Fruit fly (Drosophila melanogaster) whole organism, embryonic: ENCODE results near the gene CG14102.

ENCODE experiments used
- Ada2b ChIP-seq: fragments of 200-800 bp; sonication (Bioruptor generic); IDR thresholded peaks from 2 replicates; pipeline ENCODE4 v1.3.6; 2022; ENCODE audit warnings: missing biosample characterization, missing genetic modification characterization
- Atf-2 ChIP-seq: fragments of 200-800 bp; sonication (Bioruptor generic); optimal IDR thresholded peaks from 2 replicates; lab custom pipeline; 2016; ENCODE audit warnings: missing biosample characterization, missing genetic modification characterization
- CG10209 ChIP-seq: fragments of 200-800 bp; sonication (Bioruptor generic); optimal IDR thresholded peaks from 3 replicates; lab custom pipeline; 2017; ENCODE audit warnings: missing biosample characterization, mild to moderate bottlenecking, missing genetic modification characterization, missing genetic modification reagents
- CG10274 ChIP-seq: fragments of 200-800 bp; sonication (Bioruptor generic); optimal IDR thresholded peaks from 3 replicates; lab custom pipeline; 2017; ENCODE audit warnings: missing biosample characterization, mild to moderate bottlenecking, missing genetic modification characterization
- CG10431 ChIP-seq: fragments of 200-800 bp; sonication (Bioruptor generic); optimal IDR thresholded peaks from 3 replicates; lab custom pipeline; 2018; ENCODE audit warnings: missing biosample characterization, mild to moderate bottlenecking, missing genetic modification characterization
- CG10543 ChIP-seq: fragments of 200-800 bp; sonication (Bioruptor generic); optimal IDR thresholded peaks from 3 replicates; lab custom pipeline; 2017; ENCODE audit warnings: missing biosample characterization, mild to moderate bottlenecking, missing genetic modification characterization, moderate library complexity
- CG10959 ChIP-seq: fragments of 200-800 bp; sonication (Bioruptor generic); IDR thresholded peaks from 2 replicates; pipeline ENCODE4 v1.3.6; 2022; ENCODE audit warnings: missing biosample characterization, missing genetic modification characterization
- CG11456 ChIP-seq: fragments of 200-800 bp; sonication (Bioruptor generic); IDR thresholded peaks from 3 replicates; pipeline ENCODE4 v1.3.6; 2022; ENCODE audit warnings: missing biosample characterization, missing genetic modification characterization
- CG12659 ChIP-seq: fragments of 200-800 bp; sonication (Bioruptor generic); optimal IDR thresholded peaks from 3 replicates; lab custom pipeline; 2017; ENCODE audit warnings: mild to moderate bottlenecking, missing biosample characterization, missing genetic modification reagents, missing genetic modification characterization
- CG14710 ChIP-seq: fragments of 200-800 bp; sonication (Bioruptor generic); optimal IDR thresholded peaks from 3 replicates; lab custom pipeline; 2019; ENCODE audit warnings: missing biosample characterization, mild to moderate bottlenecking, missing genetic modification characterization, moderate library complexity
- CG15269 ChIP-seq: fragments of 200-800 bp; sonication (Bioruptor generic); optimal IDR thresholded peaks from 2 replicates; lab custom pipeline; 2018; ENCODE audit warnings: missing biosample characterization, mild to moderate bottlenecking, missing genetic modification characterization, moderate library complexity
- CG1647 ChIP-seq: fragments of 200-800 bp; sonication (Bioruptor generic); optimal IDR thresholded peaks from 3 replicates; lab custom pipeline; 2016; ENCODE audit warnings: missing biosample characterization, missing genetic modification characterization
- CG17385 ChIP-seq: fragments of 200-800 bp; sonication (Bioruptor generic); optimal IDR thresholded peaks from 3 replicates; lab custom pipeline; 2018; ENCODE audit warnings: missing biosample characterization, mild to moderate bottlenecking, missing genetic modification characterization
- CG2129 ChIP-seq: fragments of 200-800 bp; sonication (Bioruptor generic); IDR thresholded peaks from 2 replicates; pipeline ENCODE4 v1.3.6; 2022; ENCODE audit warnings: missing biosample characterization, missing genetic modification characterization; ENCODE audit not compliant: partially characterized antibody
- CG30020 ChIP-seq: fragments of 200-800 bp; optimal IDR thresholded peaks from 2 replicates; lab custom pipeline; 2019; ENCODE audit warnings: missing biosample characterization, mild to moderate bottlenecking, missing genetic modification characterization, moderate library complexity
- CG3838 ChIP-seq: fragments of 200-800 bp; sonication (Bioruptor generic); optimal IDR thresholded peaks from 3 replicates; lab custom pipeline; 2016; ENCODE audit warnings: missing biosample characterization, missing genetic modification characterization
- CG4424 ChIP-seq: fragments of 200-800 bp; sonication (Bioruptor generic); optimal IDR thresholded peaks from 3 replicates; lab custom pipeline; 2016; ENCODE audit warnings: missing biosample characterization, missing genetic modification characterization
- CG6175 ChIP-seq: fragments of 200-800 bp; sonication (Bioruptor generic); IDR thresholded peaks from 3 replicates; pipeline ENCODE4 v1.3.6; 2022; ENCODE audit warnings: missing biosample characterization, missing genetic modification characterization
- CG6683 ChIP-seq: fragments of 200-800 bp; sonication (Bioruptor generic); optimal IDR thresholded peaks from 2 replicates; lab custom pipeline; 2017; ENCODE audit warnings: missing biosample characterization, mild to moderate bottlenecking, missing genetic modification characterization, missing genetic modification reagents
- CG6813 ChIP-seq: fragments of 200-800 bp; sonication (Bioruptor generic); optimal IDR thresholded peaks from 2 replicates; lab custom pipeline; 2017; ENCODE audit warnings: missing biosample characterization, missing genetic modification characterization, mild to moderate bottlenecking, moderate library complexity, missing genetic modification reagents
- CG7357 ChIP-seq: fragments of 200-800 bp; sonication (Bioruptor generic); IDR thresholded peaks from 3 replicates; pipeline ENCODE4 v1.3.6; 2022; ENCODE audit warnings: missing biosample characterization, missing genetic modification characterization
- CG7372 ChIP-seq: fragments of 200-800 bp; sonication (Bioruptor generic); IDR thresholded peaks from 2 replicates; pipeline ENCODE4 v1.3.6; 2022; ENCODE audit warnings: missing biosample characterization, missing genetic modification characterization
- CG7928 ChIP-seq: fragments of 200-800 bp; sonication (Bioruptor generic); optimal IDR thresholded peaks from 2 replicates; lab custom pipeline; 2017; ENCODE audit warnings: missing biosample characterization, mild to moderate bottlenecking, missing genetic modification characterization
- CG8281 ChIP-seq: fragments of 200-800 bp; sonication (Bioruptor generic); optimal IDR thresholded peaks from 2 replicates; lab custom pipeline; 2018; ENCODE audit warnings: missing biosample characterization, mild to moderate bottlenecking, missing genetic modification characterization, moderate library complexity
- CG9876 ChIP-seq: fragments of 200-800 bp; sonication (Bioruptor generic); optimal IDR thresholded peaks from 2 replicates; lab custom pipeline; 2016; ENCODE audit warnings: missing biosample characterization, missing genetic modification characterization
- Chrac-16 ChIP-seq: fragments of 200-800 bp; sonication (Bioruptor generic); optimal IDR thresholded peaks from 3 replicates; lab custom pipeline; 2016; ENCODE audit warnings: missing biosample characterization, missing genetic modification characterization
- E2f2 ChIP-seq: fragments of 200-800 bp; sonication (Bioruptor generic); IDR thresholded peaks from 2 replicates; pipeline ENCODE4 v1.3.6; 2022; ENCODE audit warnings: missing biosample characterization, missing genetic modification characterization
- Ets97D ChIP-seq: fragments of 200-800 bp; sonication (Bioruptor generic); optimal IDR thresholded peaks from 3 replicates; lab custom pipeline; 2016; ENCODE audit warnings: missing biosample characterization, missing genetic modification characterization
- MTF-1 ChIP-seq: fragments of 200-800 bp; sonication (Bioruptor generic); optimal IDR thresholded peaks from 2 replicates; lab custom pipeline; 2018; ENCODE audit warnings: missing biosample characterization, mild to moderate bottlenecking, missing genetic modification characterization, borderline replicate concordance
- Neu2 ChIP-seq: fragments of 200-800 bp; sonication (Bioruptor generic); optimal IDR thresholded peaks from 3 replicates; lab custom pipeline; 2016; ENCODE audit warnings: missing biosample characterization, missing genetic modification characterization, borderline replicate concordance
- Oaz ChIP-seq: fragments of 200-800 bp; sonication (Bioruptor generic); IDR thresholded peaks from 2 replicates; pipeline ENCODE4 v1.3.6; 2022; ENCODE audit warnings: missing biosample characterization, missing genetic modification characterization
- Six4 ChIP-seq: fragments of 200-800 bp; sonication (Bioruptor generic); optimal IDR thresholded peaks from 2 replicates; lab custom pipeline; 2016; ENCODE audit warnings: missing biosample characterization, missing genetic modification characterization
- Spps ChIP-seq: fragments of 200-800 bp; sonication (Bioruptor generic); optimal IDR thresholded peaks from 2 replicates; lab custom pipeline; 2018; ENCODE audit warnings: missing biosample characterization, mild to moderate bottlenecking, missing genetic modification characterization
- Taf1 ChIP-seq: fragments of 200-800 bp; sonication (Bioruptor generic); IDR thresholded peaks from 2 replicates; pipeline ENCODE4 v1.3.6; 2022; ENCODE audit warnings: missing biosample characterization, missing genetic modification characterization
- al ChIP-seq: fragments of 200-800 bp; sonication (Bioruptor generic); IDR thresholded peaks from 2 replicates; pipeline ENCODE4 v1.3.6; 2022; ENCODE audit warnings: missing biosample characterization, missing genetic modification characterization
- dm ChIP-seq: fragments of 200-800 bp; sonication (Bioruptor generic); optimal IDR thresholded peaks from 3 replicates; lab custom pipeline; 2016; ENCODE audit warnings: missing biosample characterization, missing genetic modification characterization
- fru ChIP-seq: fragments of >200 bp; optimal IDR thresholded peaks from 2 replicates; lab custom pipeline; 2017
- fu2 ChIP-seq: fragments of 200-800 bp; sonication (Bioruptor generic); optimal IDR thresholded peaks from 2 replicates; lab custom pipeline; 2016; ENCODE audit warnings: missing biosample characterization, missing genetic modification characterization
- gce ChIP-seq: fragments of 200-800 bp; sonication (Bioruptor generic); IDR thresholded peaks from 3 replicates; pipeline ENCODE4 v1.3.6; 2022; ENCODE audit warnings: missing biosample characterization, missing genetic modification characterization
- gcm2 ChIP-seq: fragments of 200-800 bp; sonication (Bioruptor generic); optimal IDR thresholded peaks from 2 replicates; lab custom pipeline; 2016; ENCODE audit warnings: missing biosample characterization, missing genetic modification characterization
- jigr1 ChIP-seq: fragments of 200-800 bp; sonication (Bioruptor generic); IDR thresholded peaks from 3 replicates; pipeline ENCODE4 v1.3.6; 2022; ENCODE audit warnings: missing biosample characterization, missing genetic modification characterization
- pzg ChIP-seq: fragments of 200-800 bp; sonication (Bioruptor generic); optimal IDR thresholded peaks from 3 replicates; lab custom pipeline; 2018; ENCODE audit warnings: missing biosample characterization, mild to moderate bottlenecking, missing genetic modification characterization, moderate library complexity
- sim ChIP-seq: fragments of 200-800 bp; sonication (Bioruptor generic); IDR thresholded peaks from 2 replicates; pipeline ENCODE4 v1.3.6; 2022; ENCODE audit warnings: missing biosample characterization, missing genetic modification characterization
- sisA ChIP-seq: fragments of 200-800 bp; sonication (Bioruptor generic); IDR thresholded peaks from 2 replicates; pipeline ENCODE4 v1.3.6; 2022; ENCODE audit warnings: missing biosample characterization, missing genetic modification characterization
- sna ChIP-seq: fragments of 200-800 bp; sonication (Bioruptor generic); IDR thresholded peaks from 2 replicates; pipeline ENCODE4 v1.3.6; 2022; ENCODE audit warnings: missing biosample characterization, missing genetic modification characterization; ENCODE audit not compliant: partially characterized antibody
- sqz ChIP-seq: fragments of 200-800 bp; sonication (Bioruptor generic); optimal IDR thresholded peaks from 3 replicates; lab custom pipeline; 2018; ENCODE audit warnings: missing biosample characterization, mild to moderate bottlenecking, missing genetic modification characterization
- sug ChIP-seq: fragments of 200-800 bp; optimal IDR thresholded peaks from 2 replicates; lab custom pipeline; 2019; ENCODE audit warnings: missing biosample characterization, mild to moderate bottlenecking, missing genetic modification characterization, moderate library complexity
- tna ChIP-seq: fragments of 200-800 bp; sonication (Bioruptor generic); IDR thresholded peaks from 2 replicates; pipeline ENCODE4 v1.3.6; 2022; ENCODE audit warnings: missing biosample characterization, missing genetic modification characterization; ENCODE audit not compliant: partially characterized antibody
- tup ChIP-seq: fragments of 200-800 bp; sonication (Bioruptor generic); optimal IDR thresholded peaks from 2 replicates; lab custom pipeline; 2016; ENCODE audit warnings: missing biosample characterization, mild to moderate bottlenecking, missing genetic modification characterization, moderate library complexity
- vvl ChIP-seq: fragments of 200-800 bp; sonication (Bioruptor generic); IDR thresholded peaks from 2 replicates; pipeline ENCODE4 v1.3.6; 2022; ENCODE audit warnings: missing biosample characterization, missing genetic modification characterization
- z ChIP-seq: fragments of 200-800 bp; sonication (Bioruptor generic); IDR thresholded peaks from 3 replicates; pipeline ENCODE4 v1.3.6; 2022; ENCODE audit warnings: missing biosample characterization, missing genetic modification characterization

Gene CG14102

dm6 chr3L:19793438-19793998, 7.6 kb downstream of the CG14102 start, which contains the start of the genes CG42637, Gyc76C and SREBP (continued):
- TF ChIP-seq tup (GFP tag; lab: Kevin White, UChicago) (no peak), CG30020 (tag; lab: Kevin White, UChicago) (peak; percentile 42), sqz (GFP tag; lab: Kevin White, UChicago) (no peak), CG7928 (GFP tag; lab: Kevin White, UChicago) (peak; percentile 98), CG8281 (tag; lab: Kevin White, UChicago) (no peak), Chrac-16 (GFP tag; lab: Kevin White, UChicago) (no peak), Taf1 (GFP tag; lab: Robert Waterston, UW) (no peak), pzg (GFP tag; lab: Kevin White, UChicago) (peak; percentile 93), jigr1 (no peak), CG1647 (GFP tag; lab: Kevin White, UChicago) (no peak), vvl (GFP tag; lab: Robert Waterston, UW) (peak; percentile 77), Spps (tag; lab: Kevin White, UChicago) (no peak), fu2 (GFP tag; lab: Kevin White, UChicago) (no peak), CG10431 (GFP tag; lab: Kevin White, UChicago) (peak; percentile 4), tna (GFP tag; lab: Robert Waterston, UW) (no peak), CG17385 (no peak), Atf-2 (GFP tag; lab: Kevin White, UChicago) (no peak), Six4 (GFP tag; lab: Kevin White, UChicago) (no peak), MTF-1 (GFP tag; lab: Kevin White, UChicago) (peak; percentile 46), CG10274 (no peak), CG6175 (GFP tag; lab: Robert Waterston, UW) (0 out of 3 replicates have a peak, but pooled peaks have one; percentile 16), CG10959 (GFP tag; lab: Robert Waterston, UW) (no peak), Ets97D (GFP tag; lab: Kevin White, UChicago) (peak; percentile 85), CG4424 (GFP tag; lab: Kevin White, UChicago) (peak; percentile 2), Ada2b (GFP tag; lab: Robert Waterston, UW) (no peak), CG15269 (tag; lab: Kevin White, UChicago) (no peak), sisA (GFP tag; lab: Robert Waterston, UW) (no peak), CG10543 (no peak), CG6683 (GFP tag; lab: Kevin White, UChicago) (no peak), sim (GFP tag; lab: Robert Waterston, UW) (no peak), z (GFP tag; lab: Robert Waterston, UW) (no peak), CG3838 (peak; percentile 11), CG2129 (no peak), sna (GFP tag; lab: Robert Waterston, UW) (peak; percentile 27; the same call in 1 of the 2 replicates), CG11456 (GFP tag; lab: Robert Waterston, UW) (0 out of 3 replicates have a peak, but pooled peaks have one; percentile 29), CG10209 (GFP tag; lab: Kevin White, UChicago) (no peak), E2f2 (peak; percentile 89), CG7357 (no peak), Oaz (GFP tag; lab: Robert Waterston, UW) (no peak), CG9876 (GFP tag; lab: Kevin White, UChicago) (no peak), CG12659 (GFP tag; lab: Kevin White, UChicago) (peak; percentile 75), Neu2 (GFP tag; lab: Kevin White, UChicago) (no peak), dm (GFP tag; lab: Kevin White, UChicago) (no peak), gcm2 (GFP tag; lab: Kevin White, UChicago) (no peak), sug (peak; percentile 34), CG7372 (GFP tag; lab: Robert Waterston, UW) (no peak), al (GFP tag; lab: Robert Waterston, UW) (no peak), fru (no peak), CG14710 (tag; lab: Kevin White, UChicago) (peak; percentile 72), gce (GFP tag; lab: Robert Waterston, UW) (peak; percentile 11; the same call in 1 of the 3 replicates), CG6813 (GFP tag; lab: Kevin White, UChicago) (no peak)
